Fruit fly (Drosophila melanogaster) whole organism, embryonic: ENCODE data around the gene CG9286.

Experiments used
- CG10274 ChIP-seq: fragments of 200-800 bp; sonication (Bioruptor generic); optimal IDR thresholded peaks from 3 replicates; lab custom pipeline; 2017; ENCODE audit warnings: missing biosample characterization, mild to moderate bottlenecking, missing genetic modification characterization
- CG11398 ChIP-seq: fragments of 200-800 bp; sonication (Bioruptor generic); optimal IDR thresholded peaks from 2 replicates; lab custom pipeline; 2016; ENCODE audit warnings: missing biosample characterization, missing genetic modification characterization
- CG14965 ChIP-seq: fragments of 200-800 bp; sonication (Bioruptor generic); optimal IDR thresholded peaks from 2 replicates; lab custom pipeline; 2016; ENCODE audit warnings: missing biosample characterization, missing genetic modification characterization, borderline replicate concordance
- CG15011 ChIP-seq: fragments of 200-800 bp; sonication (Bioruptor generic); optimal IDR thresholded peaks from 3 replicates; lab custom pipeline; 2018; ENCODE audit warnings: missing biosample characterization, mild to moderate bottlenecking, missing genetic modification characterization
- CG15696 ChIP-seq: fragments of 200-800 bp; sonication (Bioruptor generic); optimal IDR thresholded peaks from 2 replicates; lab custom pipeline; 2019; ENCODE audit warnings: missing biosample characterization, mild to moderate bottlenecking, missing genetic modification characterization, moderate library complexity
- CG16813 ChIP-seq: fragments of 200-800 bp; sonication (Bioruptor generic); IDR thresholded peaks from 3 replicates; pipeline ENCODE4 v1.3.6; 2022; ENCODE audit warnings: missing biosample characterization, missing genetic modification characterization; ENCODE audit not compliant: partially characterized antibody
- CG17361 ChIP-seq: fragments of 200-800 bp; sonication (Bioruptor generic); IDR thresholded peaks from 3 replicates; pipeline ENCODE4 v1.3.6; 2022; ENCODE audit warnings: missing biosample characterization, missing genetic modification characterization
- CG18262 ChIP-seq: fragments of 200-800 bp; optimal IDR thresholded peaks from 3 replicates; lab custom pipeline; 2019; ENCODE audit warnings: missing biosample characterization, mild to moderate bottlenecking, missing genetic modification characterization, moderate library complexity
- CG2199 ChIP-seq: fragments of 200-800 bp; sonication (Bioruptor generic); IDR thresholded peaks from 3 replicates; pipeline ENCODE4 v1.3.6; 2022; ENCODE audit warnings: missing biosample characterization, missing genetic modification characterization
- CG31365 ChIP-seq: fragments of 200-800 bp; sonication (Bioruptor generic); optimal IDR thresholded peaks from 2 replicates; lab custom pipeline; 2018; ENCODE audit warnings: missing biosample characterization, mild to moderate bottlenecking, missing genetic modification characterization
- CG4707 ChIP-seq: fragments of 200-800 bp; sonication (Bioruptor generic); optimal IDR thresholded peaks from 2 replicates; lab custom pipeline; 2018; ENCODE audit warnings: missing biosample characterization, mild to moderate bottlenecking, missing genetic modification characterization, moderate library complexity
- CG5953 ChIP-seq: fragments of 200-800 bp; sonication (Bioruptor generic); IDR thresholded peaks from 2 replicates; pipeline ENCODE4 v1.3.6; 2022; ENCODE audit warnings: missing biosample characterization, missing genetic modification characterization
- CG7839 ChIP-seq: fragments of 200-800 bp; sonication (Bioruptor generic); optimal IDR thresholded peaks from 3 replicates; lab custom pipeline; 2018; ENCODE audit warnings: missing biosample characterization, mild to moderate bottlenecking, missing genetic modification characterization, moderate library complexity
- CG9817 ChIP-seq: fragments of 200-800 bp; sonication (Bioruptor generic); optimal IDR thresholded peaks from 2 replicates; lab custom pipeline; 2018; ENCODE audit warnings: missing biosample characterization, mild to moderate bottlenecking, missing genetic modification characterization, moderate library complexity
- CrebB ChIP-seq: fragments of 200-800 bp; sonication (Bioruptor generic); optimal IDR thresholded peaks from 3 replicates; lab custom pipeline; 2018; ENCODE audit warnings: missing biosample characterization, mild to moderate bottlenecking, missing genetic modification characterization
- Doc2 ChIP-seq: fragments of 200-800 bp; sonication (Bioruptor generic); IDR thresholded peaks from 2 replicates; pipeline ENCODE4 v1.3.6; 2022; ENCODE audit warnings: missing biosample characterization, missing genetic modification characterization
- E2f1 ChIP-seq: fragments of 200-800 bp; sonication (Bioruptor generic); IDR thresholded peaks from 2 replicates; pipeline ENCODE4 v1.3.6; 2022; ENCODE audit warnings: missing biosample characterization, missing genetic modification characterization
- HLH54F ChIP-seq: fragments of 200-800 bp; sonication (Bioruptor generic); optimal IDR thresholded peaks from 3 replicates; lab custom pipeline; 2016; ENCODE audit warnings: missing biosample characterization, missing genetic modification characterization
- Lhr ChIP-seq: fragments of 200-800 bp; sonication (Bioruptor generic); optimal IDR thresholded peaks from 3 replicates; lab custom pipeline; 2017; ENCODE audit warnings: mild to moderate bottlenecking, missing biosample characterization, missing genetic modification reagents, missing genetic modification characterization
- Nf-YA ChIP-seq: fragments of 200-800 bp; sonication (Bioruptor generic); IDR thresholded peaks from 2 replicates; pipeline ENCODE4 v1.3.6; 2022; ENCODE audit warnings: missing biosample characterization, missing genetic modification characterization
- Oli ChIP-seq: fragments of 200-800 bp; sonication (Bioruptor generic); optimal IDR thresholded peaks from 2 replicates; lab custom pipeline; 2018; ENCODE audit warnings: missing biosample characterization, mild to moderate bottlenecking, missing genetic modification characterization, moderate library complexity
- Sox102F ChIP-seq: fragments of 200-800 bp; sonication (Bioruptor generic); optimal IDR thresholded peaks from 2 replicates; lab custom pipeline; 2018; ENCODE audit warnings: missing biosample characterization, mild to moderate bottlenecking, missing genetic modification characterization, moderate library complexity
- Ssrp ChIP-seq: fragments of 200-800 bp; sonication (Bioruptor generic); optimal IDR thresholded peaks from 2 replicates; lab custom pipeline; 2018; ENCODE audit warnings: missing biosample characterization, mild to moderate bottlenecking, missing genetic modification characterization, moderate library complexity
- bbx ChIP-seq: fragments of 200-800 bp; sonication (Bioruptor generic); IDR thresholded peaks from 2 replicates; pipeline ENCODE4 v1.3.6; 2022; ENCODE audit warnings: missing biosample characterization, missing genetic modification characterization; ENCODE audit not compliant: partially characterized antibody
- bsh ChIP-seq, 2 experiments: fragments of 200-800 bp; sonication (Bioruptor generic); optimal IDR thresholded peaks; 2 replicates each; lab custom pipeline; 2017 to 2018; ENCODE audit warnings: mild to moderate bottlenecking in 2 of 2, missing biosample characterization in 2 of 2, missing genetic modification characterization in 2 of 2, moderate library complexity in 1 of 2
- chm ChIP-seq: fragments of 200-800 bp; sonication (Bioruptor generic); IDR thresholded peaks from 2 replicates; pipeline ENCODE4 v1.3.6; 2022; ENCODE audit warnings: missing biosample characterization, missing genetic modification characterization
- croc ChIP-seq: fragments of 200-800 bp; sonication (Bioruptor generic); conservative IDR thresholded peaks from 3 replicates; pipeline ENCODE4 v1.3.6; 2022; ENCODE audit warnings: missing biosample characterization, missing genetic modification characterization
- cwo ChIP-seq: fragments of 200-800 bp; sonication (Bioruptor generic); optimal IDR thresholded peaks from 3 replicates; lab custom pipeline; 2017; ENCODE audit warnings: missing biosample characterization, missing genetic modification characterization, mild to moderate bottlenecking, moderate library complexity, missing genetic modification reagents
- danr ChIP-seq: fragments of 200-800 bp; sonication (Bioruptor generic); IDR thresholded peaks from 2 replicates; pipeline ENCODE4 v1.3.6; 2022; ENCODE audit warnings: missing biosample characterization, missing genetic modification characterization
- ewg ChIP-seq: fragments of 200-800 bp; sonication (Bioruptor generic); optimal IDR thresholded peaks from 3 replicates; lab custom pipeline; 2017; ENCODE audit warnings: mild to moderate bottlenecking, missing biosample characterization, missing genetic modification reagents, missing genetic modification characterization
- fru ChIP-seq: fragments of >200 bp; optimal IDR thresholded peaks from 2 replicates; lab custom pipeline; 2017
- lov ChIP-seq, 2 experiments: fragments of 200-800 bp in 1 of 2; fragments of >200 bp in 1 of 2; sonication (Bioruptor generic) in 1 of 2; IDR thresholded peaks in 1 of 2; optimal IDR thresholded peaks in 1 of 2; 2 replicates in 1 of 2; 3 replicates in 1 of 2; pipeline versions ENCODE4 v1.3.6 to Lab custom; 2017 to 2022; ENCODE audit warnings: missing biosample characterization in 1 of 2, missing genetic modification characterization in 1 of 2
- nau ChIP-seq: fragments of 200-800 bp; sonication (Bioruptor generic); optimal IDR thresholded peaks from 3 replicates; lab custom pipeline; 2017; ENCODE audit warnings: missing biosample characterization, mild to moderate bottlenecking, missing genetic modification characterization, missing genetic modification reagents
- nmo ChIP-seq: fragments of 200-800 bp; sonication (Bioruptor generic); optimal IDR thresholded peaks from 2 replicates; lab custom pipeline; 2018; ENCODE audit warnings: missing biosample characterization, mild to moderate bottlenecking, missing genetic modification characterization, moderate library complexity
- pan ChIP-seq, 4 experiments: fragments of >200 bp in 3 of 4; fragments of 200-800 bp in 1 of 4; sonication (Bioruptor generic) in 1 of 4; optimal IDR thresholded peaks in 3 of 4; IDR thresholded peaks in 1 of 4; 2 replicates each; pipeline versions ENCODE4 v1.3.6 to Lab custom; 2017 to 2022; ENCODE audit warnings: missing biosample characterization in 2 of 4, missing genetic modification characterization in 2 of 4, mixed read lengths in 1 of 4
- rib ChIP-seq: fragments of 200-800 bp; sonication (Bioruptor generic); IDR thresholded peaks from 2 replicates; pipeline ENCODE4 v1.3.6; 2022; ENCODE audit warnings: missing biosample characterization, missing genetic modification characterization
- sens ChIP-seq: fragments of 200-800 bp; sonication (Bioruptor generic); peaks from one replicate; lab custom pipeline; 2016; ENCODE audit warnings: missing biosample characterization, missing genetic modification characterization
- shn ChIP-seq: fragments of 200-800 bp; sonication (Bioruptor generic); optimal IDR thresholded peaks from 3 replicates; lab custom pipeline; 2016; ENCODE audit warnings: missing biosample characterization, missing genetic modification characterization
- sr ChIP-seq: fragments of 200-800 bp; sonication (Bioruptor generic); IDR thresholded peaks from 3 replicates; pipeline ENCODE4 v1.3.6; 2022; ENCODE audit warnings: missing biosample characterization, missing genetic modification characterization
- stc ChIP-seq: fragments of 200-800 bp; sonication (Bioruptor generic); IDR thresholded peaks from 2 replicates; pipeline ENCODE4 v1.3.6; 2022; ENCODE audit warnings: missing biosample characterization, missing genetic modification characterization
- tgo ChIP-seq: fragments of 200-800 bp; sonication (Bioruptor generic); IDR thresholded peaks from 3 replicates; pipeline ENCODE4 v1.3.6; 2022; ENCODE audit warnings: missing biosample characterization, missing genetic modification characterization
- toy ChIP-seq: fragments of 200-800 bp; sonication (Bioruptor generic); IDR thresholded peaks from 2 replicates; pipeline ENCODE4 v1.3.6; 2022; ENCODE audit warnings: missing biosample characterization, missing genetic modification characterization
- tup ChIP-seq: fragments of 200-800 bp; sonication (Bioruptor generic); optimal IDR thresholded peaks from 2 replicates; lab custom pipeline; 2016; ENCODE audit warnings: missing biosample characterization, mild to moderate bottlenecking, missing genetic modification characterization, moderate library complexity
- vfl ChIP-seq: fragments of 200-800 bp; sonication (Bioruptor generic); optimal IDR thresholded peaks from 2 replicates; lab custom pipeline; 2016; ENCODE audit warnings: missing biosample characterization, missing genetic modification characterization
- vvl ChIP-seq: fragments of 200-800 bp; sonication (Bioruptor generic); IDR thresholded peaks from 2 replicates; pipeline ENCODE4 v1.3.6; 2022; ENCODE audit warnings: missing biosample characterization, missing genetic modification characterization
- z ChIP-seq: fragments of 200-800 bp; sonication (Bioruptor generic); IDR thresholded peaks from 3 replicates; pipeline ENCODE4 v1.3.6; 2022; ENCODE audit warnings: missing biosample characterization, missing genetic modification characterization

The CG9286 gene

dm6 chr3R:13815022-13815440 lies 34.3 kb downstream of the CG9286 start (continued):
- no peak for TF ChIP-seq nau (GFP tag; lab: Kevin White, UChicago)

DNA sequence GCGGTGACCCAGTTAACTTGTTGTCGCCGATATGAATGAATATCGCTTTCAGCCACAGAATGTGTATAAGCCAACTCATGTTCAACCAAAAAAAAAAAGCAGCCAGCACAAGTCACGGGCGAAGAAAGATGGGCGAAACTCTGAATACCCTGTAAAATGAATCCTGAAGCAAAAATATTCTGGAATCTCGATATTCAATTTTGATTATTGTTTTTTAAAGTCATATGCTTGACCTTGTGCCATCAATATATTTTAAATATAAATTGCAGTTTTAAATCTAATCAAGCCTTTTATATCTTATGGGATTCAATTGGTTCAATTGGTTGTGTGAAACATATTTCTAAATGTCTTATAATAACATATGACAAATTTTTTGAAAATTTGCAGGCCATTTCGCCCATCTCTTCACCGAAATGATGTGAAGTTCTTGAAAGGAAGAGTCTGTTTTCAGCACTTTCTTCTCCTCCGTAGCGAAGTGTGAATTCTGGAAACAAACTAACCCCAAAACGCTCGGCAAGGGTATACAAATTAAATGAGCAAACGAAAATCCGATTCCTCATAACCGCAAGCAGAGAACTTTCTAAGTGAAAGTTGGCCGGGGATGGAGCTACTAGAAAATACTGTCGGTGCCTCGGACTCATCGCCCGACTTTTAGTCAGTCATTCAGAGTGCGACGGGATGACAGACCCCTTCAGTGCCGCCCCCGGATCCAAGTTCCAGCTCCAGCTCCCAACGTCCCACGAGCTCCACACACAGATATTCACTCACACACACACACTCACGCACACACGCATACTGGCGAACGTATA lies 35.0 kb downstream of the CG9286 start:
- no peak for TF ChIP-seq cwo (GFP tag; lab: Kevin White, UChicago)
- TF ChIP-seq CG7839 (tag; lab: Kevin White, UChicago): no peak
- no peak for TF ChIP-seq CG31365
- no peak for TF ChIP-seq CG15696 (tag; lab: Kevin White, UChicago)
- no peak for TF ChIP-seq CG4707
- no peak for TF ChIP-seq HLH54F (GFP tag; lab: Kevin White, UChicago)
- TF ChIP-seq CG2199 (GFP tag; lab: Robert Waterston, UW): no peak
- no peak for TF ChIP-seq chm (GFP tag; lab: Robert Waterston, UW)
- TF ChIP-seq pan (optimal IDR thresholded peaks at IDR 0.05; lab: Kevin White, UChicago): no peak
- no peak for TF ChIP-seq pan (GFP tag; optimal IDR thresholded peaks at IDR 0.05 in 1 of 2, IDR thresholded peaks at IDR 0.05 in 1 of 2)
- TF ChIP-seq bsh (GFP tag; optimal IDR thresholded peaks at IDR 0.05; lab: Kevin White, UChicago): peak in 1 of 2 experiments; percentile 32
- no peak for TF ChIP-seq toy (GFP tag; lab: Robert Waterston, UW)
- TF ChIP-seq CG5953 (GFP tag; lab: Robert Waterston, UW): no peak
- TF ChIP-seq CG9817 (tag; lab: Kevin White, UChicago): no peak
- no peak for TF ChIP-seq shn (GFP tag; lab: Kevin White, UChicago)
- no peak for TF ChIP-seq Doc2 (GFP tag; lab: Robert Waterston, UW)
- TF ChIP-seq Ssrp (tag; lab: Kevin White, UChicago): peak; percentile 23
- no peak for TF ChIP-seq tgo (GFP tag; lab: Robert Waterston, UW)
- TF ChIP-seq Nf-YA (GFP tag; lab: Robert Waterston, UW): no peak
- no peak for TF ChIP-seq bbx (GFP tag; lab: Robert Waterston, UW)
- no peak for TF ChIP-seq CG10274 (GFP tag; lab: Kevin White, UChicago)
- TF ChIP-seq rib (GFP tag; lab: Robert Waterston, UW): no peak
- TF ChIP-seq sr: 0 out of 3 replicates have a peak, but pooled peaks have one; percentile 49
- TF ChIP-seq danr: no peak
- no peak for TF ChIP-seq CG14965 (GFP tag; lab: Kevin White, UChicago)
- no peak for TF ChIP-seq CrebB (tag; lab: Kevin White, UChicago)
- peak; percentile 13 for TF ChIP-seq Lhr (GFP tag; lab: Kevin White, UChicago)
- peak; percentile 29 for TF ChIP-seq nmo (GFP tag; lab: Kevin White, UChicago)
- peak; percentile 16; the same call in 1 of the 2 replicates for TF ChIP-seq vvl (GFP tag; lab: Robert Waterston, UW)
- TF ChIP-seq CG17361 (GFP tag; lab: Robert Waterston, UW): peak; percentile 44; the same call in 1 of the 3 replicates
- no peak for TF ChIP-seq CG16813
- TF ChIP-seq z: peak; percentile 54; the same call in 1 of the 3 replicates
- TF ChIP-seq sens (GFP tag; lab: Kevin White, UChicago): peak; percentile 64
- TF ChIP-seq CG15011 (GFP tag; lab: Kevin White, UChicago): no peak
- no peak for TF ChIP-seq stc (GFP tag; lab: Robert Waterston, UW)
- TF ChIP-seq Sox102F (GFP tag; lab: Kevin White, UChicago): peak; percentile 47
- TF ChIP-seq E2f1: no peak
- TF ChIP-seq CG18262 (tag; lab: Kevin White, UChicago): peak; percentile 1
- TF ChIP-seq Oli: peak; percentile 15
- TF ChIP-seq croc: no peak
- TF ChIP-seq tup: no peak
- peak; percentile 16 for TF ChIP-seq ewg (GFP tag; lab: Kevin White, UChicago)
- TF ChIP-seq vfl (GFP tag; lab: Kevin White, UChicago): no peak
- no peak for TF ChIP-seq lov (optimal IDR thresholded peaks at IDR 0.05; lab: Kevin White, UChicago)
- TF ChIP-seq lov (GFP tag; IDR thresholded peaks at IDR 0.05; lab: Robert Waterston, UW): no peak
- TF ChIP-seq CG11398 (GFP tag; lab: Kevin White, UChicago): no peak
- no peak for TF ChIP-seq fru (lab: Kevin White, UChicago)
